Fruit fly (Drosophila melanogaster): Measurements from ENCODE around the gene acs.

The acs gene

dm6 chr3L:1971103-1971742 is at the start of gene acs, which contains the start of gene CG11815:
Gene acs, plus strand, starts transcription at chr3L:1971638.
Gene CG11815, minus strand, starts transcription at chr3L:1971200.
- TF ChIP-seq pan (optimal IDR thresholded peaks at IDR 0.05) (no peak), psq (optimal IDR thresholded peaks at IDR 0.05) (no peak), CG8478 (optimal IDR thresholded peaks at IDR 0.05) (no peak), EcR (GFP tag; optimal IDR thresholded peaks at IDR 0.05) (no peak), usp (GFP tag; optimal IDR thresholded peaks at IDR 0.05) (no peak), Dll (optimal IDR thresholded peaks at IDR 0.05) (no peak)

dm6 chr3L:1928959-1929358 is 42.5 kb upstream of the acs start:
- TF ChIP-seq EcR (GFP tag; optimal IDR thresholded peaks at IDR 0.05) (no peak), usp (GFP tag; optimal IDR thresholded peaks at IDR 0.05) (no peak), pan (optimal IDR thresholded peaks at IDR 0.05) (no peak), psq (optimal IDR thresholded peaks at IDR 0.05) (no peak), CG8478 (optimal IDR thresholded peaks at IDR 0.05) (no peak), Dll (optimal IDR thresholded peaks at IDR 0.05) (no peak)

dm6 chr3L:1937469-1937868 is 34.0 kb upstream of the acs start:
- TF ChIP-seq pan (optimal IDR thresholded peaks at IDR 0.05), result no peak
- TF ChIP-seq psq (optimal IDR thresholded peaks at IDR 0.05), result no peak
- no peak for TF ChIP-seq Dll (optimal IDR thresholded peaks at IDR 0.05)
- TF ChIP-seq usp (GFP tag; optimal IDR thresholded peaks at IDR 0.05), result no peak
- TF ChIP-seq CG8478 (optimal IDR thresholded peaks at IDR 0.05), result no peak
- no peak for TF ChIP-seq EcR (GFP tag; optimal IDR thresholded peaks at IDR 0.05)

dm6 chr3L:1938767-1939166 is 32.7 kb upstream of the acs start, which contains the start of the genes CG46523 and CG5687:
Gene CG46523, minus strand, starts transcription at chr3L:1939103.
Gene CG5687, minus strand, starts transcription at chr3L:1939103.
- no peak for TF ChIP-seq EcR (GFP tag; optimal IDR thresholded peaks at IDR 0.05)
- no peak for TF ChIP-seq CG8478 (optimal IDR thresholded peaks at IDR 0.05)
- no peak for TF ChIP-seq usp (GFP tag; optimal IDR thresholded peaks at IDR 0.05)
- no peak for TF ChIP-seq psq (optimal IDR thresholded peaks at IDR 0.05)
- no peak for TF ChIP-seq pan (optimal IDR thresholded peaks at IDR 0.05)
- no peak for TF ChIP-seq Dll (optimal IDR thresholded peaks at IDR 0.05)

dm6 chr3L:1939983-1940504 is 31.4 kb upstream of the acs start:
- no peak for TF ChIP-seq usp (GFP tag; optimal IDR thresholded peaks at IDR 0.05)
- TF ChIP-seq EcR (GFP tag; optimal IDR thresholded peaks at IDR 0.05), result no peak
- no peak for TF ChIP-seq CG8478 (optimal IDR thresholded peaks at IDR 0.05)
- TF ChIP-seq pan (optimal IDR thresholded peaks at IDR 0.05), result no peak
- no peak for TF ChIP-seq psq (optimal IDR thresholded peaks at IDR 0.05)
- no peak for TF ChIP-seq Dll (optimal IDR thresholded peaks at IDR 0.05)

dm6 chr3L:1940843-1941418 is 30.5 kb upstream of the acs start, which contains the start of gene Mfap1:
Gene Mfap1, plus strand, starts transcription at chr3L:1941068.
- TF ChIP-seq CG8478 (optimal IDR thresholded peaks at IDR 0.05), result no peak
- TF ChIP-seq EcR (GFP tag; optimal IDR thresholded peaks at IDR 0.05), result no peak
- no peak for TF ChIP-seq pan (optimal IDR thresholded peaks at IDR 0.05)
- TF ChIP-seq usp (GFP tag; optimal IDR thresholded peaks at IDR 0.05), result no peak
- TF ChIP-seq psq (optimal IDR thresholded peaks at IDR 0.05), result no peak
- TF ChIP-seq Dll (optimal IDR thresholded peaks at IDR 0.05), result no peak

- TF ChIP-seq psq (optimal IDR thresholded peaks at IDR 0.05), result no peak
- no peak for TF ChIP-seq pan (optimal IDR thresholded peaks at IDR 0.05)
- TF ChIP-seq usp (GFP tag; optimal IDR thresholded peaks at IDR 0.05), result no peak
- TF ChIP-seq Dll (optimal IDR thresholded peaks at IDR 0.05), result no peak
- no peak for TF ChIP-seq CG8478 (optimal IDR thresholded peaks at IDR 0.05)
- no peak for TF ChIP-seq EcR (GFP tag; optimal IDR thresholded peaks at IDR 0.05)
Measured at dm6 chr3L:1947463-1948126, 23.8 kb upstream of the acs start, which contains the start of the genes mu2 and Cnb. Gene mu2, minus strand, starts transcription at chr3L:1947475. Gene Cnb, plus strand, starts transcription at chr3L:1947565.

- TF ChIP-seq usp (GFP tag; optimal IDR thresholded peaks at IDR 0.05) (no peak), psq (optimal IDR thresholded peaks at IDR 0.05) (no peak), CG8478 (optimal IDR thresholded peaks at IDR 0.05) (no peak), EcR (GFP tag; optimal IDR thresholded peaks at IDR 0.05) (no peak), Dll (optimal IDR thresholded peaks at IDR 0.05) (no peak)
Measured at dm6 chr3L:1962964-1963363, 8.5 kb upstream of the acs start, which contains the start of gene SCOT. Gene SCOT, plus strand, starts transcription at chr3L:1963143.

dm6 chr3L:1964099-1964498 is 7.3 kb upstream of the acs start, which contains the start of gene mv:
Gene mv, minus strand, starts transcription at chr3L:1964178.
- TF ChIP-seq CG8478 (optimal IDR thresholded peaks at IDR 0.05) (no peak), pan (optimal IDR thresholded peaks at IDR 0.05) (no peak), EcR (GFP tag; optimal IDR thresholded peaks at IDR 0.05) (no peak), usp (GFP tag; optimal IDR thresholded peaks at IDR 0.05) (no peak), psq (optimal IDR thresholded peaks at IDR 0.05) (no peak), Dll (optimal IDR thresholded peaks at IDR 0.05) (no peak)

dm6 chr3L:1964599-1965143 is 6.8 kb upstream of the acs start:
- TF ChIP-seq psq (optimal IDR thresholded peaks at IDR 0.05) (no peak), Dll (optimal IDR thresholded peaks at IDR 0.05) (no peak), usp (GFP tag; optimal IDR thresholded peaks at IDR 0.05) (no peak), pan (optimal IDR thresholded peaks at IDR 0.05) (no peak), EcR (GFP tag; optimal IDR thresholded peaks at IDR 0.05) (no peak), CG8478 (optimal IDR thresholded peaks at IDR 0.05) (no peak)

All from whole organism.